Worm (Caenorhabditis elegans): ENCODE results near the gene R09F10.3.

ce11 chrX:8326394-8326793 lies 32.0 kb downstream of the R09F10.3 start, which contains the start of gene R09F10.8:
- TF ChIP-seq nhr-12 (tag; optimal IDR thresholded peaks at IDR 0.05) (no peak), lsy-2 (tag; optimal IDR thresholded peaks at IDR 0.05) (no peak), nhr-2 (tag; optimal IDR thresholded peaks at IDR 0.05) (no peak), sptf-1 (tag; optimal IDR thresholded peaks at IDR 0.05) (no peak), elt-3 (tag; optimal IDR thresholded peaks at IDR 0.05) (no peak), nhr-237 (tag; optimal IDR thresholded peaks at IDR 0.05) (no peak), snpc-4 (tag; optimal IDR thresholded peaks at IDR 0.05) (no peak), mep-1 (tag; optimal IDR thresholded peaks at IDR 0.05) (no peak), lin-13 (tag; optimal IDR thresholded peaks at IDR 0.05) (no peak), unc-62 (GFP tag; optimal IDR thresholded peaks at IDR 0.05) (no peak), M03D4.4 (tag; optimal IDR thresholded peaks at IDR 0.05) (no peak), ztf-11 (tag; optimal IDR thresholded peaks at IDR 0.05) (no peak), ham-2 (GFP tag; optimal IDR thresholded peaks at IDR 0.05) (no peak), pha-4 (tag; optimal IDR thresholded peaks at IDR 0.05) (no peak)
